Fruit fly (Drosophila melanogaster): ENCODE data around the gene Es2.

Es2 gene

dm6 chrX:8442161-8442560 lies 19.1 kb upstream of the Es2 start, which contains the start of gene CG12123 (continued):
- TF ChIP-seq gcm2 (GFP tag; optimal IDR thresholded peaks at IDR 0.05) (no peak), MESR4 (GFP tag; optimal IDR thresholded peaks at IDR 0.05) (peak; percentile 7), CG8924 (tag; optimal IDR thresholded peaks at IDR 0.05) (peak; percentile 55), repo (GFP tag; optimal IDR thresholded peaks at IDR 0.05) (no peak), CG9797 (GFP tag; optimal IDR thresholded peaks at IDR 0.05) (peak; percentile 25), br (optimal IDR thresholded peaks at IDR 0.05) (no peak), hkb (optimal IDR thresholded peaks at IDR 0.05) (peak; percentile 21), hkb (GFP tag; IDR thresholded peaks at IDR 0.05) (no peak), gfzf (GFP tag; optimal IDR thresholded peaks at IDR 0.05) (peak; percentile 76), row (GFP tag; IDR thresholded peaks at IDR 0.05) (0 out of 3 replicates have a peak, but pooled peaks have one; percentile 19), CG1603 (tag; optimal IDR thresholded peaks at IDR 0.05) (peak; percentile 7), pzg (GFP tag; optimal IDR thresholded peaks at IDR 0.05) (peak; percentile 72), Dp (GFP tag; optimal IDR thresholded peaks at IDR 0.05) (peak; percentile 82), H2.0 (GFP tag; IDR thresholded peaks at IDR 0.05) (no peak)

DNA sequence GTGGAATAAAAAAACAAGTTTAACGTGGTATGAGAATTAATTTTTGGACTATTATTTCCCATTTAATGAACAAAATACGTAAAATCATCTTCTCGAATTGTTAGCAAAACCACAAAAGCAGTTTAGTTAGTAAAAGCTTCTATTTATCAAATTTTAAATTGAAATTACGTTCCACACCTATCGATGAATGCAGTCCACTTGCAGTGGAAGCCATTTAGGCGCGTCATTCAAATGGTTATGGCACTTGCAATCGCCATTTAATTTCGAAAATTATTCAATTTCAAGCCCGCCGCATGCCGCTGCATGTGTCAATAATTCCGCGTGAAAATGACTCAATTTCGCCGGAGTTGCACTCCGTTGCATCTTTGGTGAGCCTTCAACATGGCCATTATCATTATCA lies 18.4 kb upstream of the Es2 start:
- TF ChIP-seq Dp (GFP tag; optimal IDR thresholded peaks at IDR 0.05), result peak; percentile 70
- TF ChIP-seq vfl (GFP tag; optimal IDR thresholded peaks at IDR 0.05), result no peak
- peak; percentile 86 for TF ChIP-seq E2f2 (GFP tag; IDR thresholded peaks at IDR 0.05)
- TF ChIP-seq HmgZ (tag; optimal IDR thresholded peaks at IDR 0.05), result no peak
- peak; percentile 14 for TF ChIP-seq phol (tag; optimal IDR thresholded peaks at IDR 0.05)
- TF ChIP-seq YL-1 (GFP tag; optimal IDR thresholded peaks at IDR 0.05), result no peak
- TF ChIP-seq Dll (GFP tag; IDR thresholded peaks at IDR 0.05; ENCODE audit: partially characterized antibody), result 0 out of 4 replicates have a peak, but pooled peaks have one; percentile 37
- TF ChIP-seq CG9215 (GFP tag; IDR thresholded peaks at IDR 0.05), result no peak
- TF ChIP-seq Dref (GFP tag; IDR thresholded peaks at IDR 0.05), result peak; percentile 39; the same call in 1 of the 2 replicates
- TF ChIP-seq BEAF-32 (GFP tag; optimal IDR thresholded peaks at IDR 0.05), result peak; percentile 8
- no peak for TF ChIP-seq ems (GFP tag; optimal IDR thresholded peaks at IDR 0.05)

- no peak for TF ChIP-seq Gug (GFP tag; IDR thresholded peaks at IDR 0.05)
- no peak for TF ChIP-seq CG34376 (GFP tag; optimal IDR thresholded peaks at IDR 0.05)
- TF ChIP-seq cwo (GFP tag; optimal IDR thresholded peaks at IDR 0.05), result no peak
- TF ChIP-seq Dip2 (GFP tag; IDR thresholded peaks at IDR 0.05), result no peak
- TF ChIP-seq sima (GFP tag; optimal IDR thresholded peaks at IDR 0.05), result no peak
- TF ChIP-seq Doc2 (GFP tag; IDR thresholded peaks at IDR 0.05), result no peak
- peak; percentile 63 for TF ChIP-seq fd102C (GFP tag; optimal IDR thresholded peaks at IDR 0.05)
- TF ChIP-seq CG12104 (GFP tag; optimal IDR thresholded peaks at IDR 0.05), result no peak
- TF ChIP-seq sug (tag; optimal IDR thresholded peaks at IDR 0.05), result no peak
- no peak for TF ChIP-seq lov (optimal IDR thresholded peaks at IDR 0.05)
- no peak for TF ChIP-seq lov (GFP tag; IDR thresholded peaks at IDR 0.05)
- TF ChIP-seq sd (tag; optimal IDR thresholded peaks at IDR 0.05), result no peak
- TF ChIP-seq CG11695 (GFP tag; IDR thresholded peaks at IDR 0.05), result no peak
- no peak for TF ChIP-seq Eip74EF (GFP tag; optimal IDR thresholded peaks at IDR 0.05)
- no peak for TF ChIP-seq Nf-YC (tag; optimal IDR thresholded peaks at IDR 0.05)
- no peak for TF ChIP-seq mam (GFP tag; optimal IDR thresholded peaks at IDR 0.05)
- TF ChIP-seq Hr3 (GFP tag; optimal IDR thresholded peaks at IDR 0.05), result no peak
- TF ChIP-seq inv (GFP tag; IDR thresholded peaks at IDR 0.05; ENCODE audit: partially characterized antibody), result no peak
- TF ChIP-seq CG1233 (GFP tag; optimal IDR thresholded peaks at IDR 0.05), result no peak
- no peak for TF ChIP-seq Atf-2 (GFP tag; optimal IDR thresholded peaks at IDR 0.05)
- no peak for TF ChIP-seq Sry-δ (GFP tag; optimal IDR thresholded peaks at IDR 0.05)
- peak; percentile 25 for TF ChIP-seq CG30431 (GFP tag; optimal IDR thresholded peaks at IDR 0.05)
- TF ChIP-seq CG4404 (GFP tag; IDR thresholded peaks at IDR 0.05), result peak; percentile 71
- TF ChIP-seq CG14050 (GFP tag; IDR thresholded peaks at IDR 0.05), result no peak
- TF ChIP-seq chinmo (GFP tag; IDR thresholded peaks at IDR 0.05; ENCODE audit: partially characterized antibody), result no peak
- no peak for TF ChIP-seq D19A (tag; optimal IDR thresholded peaks at IDR 0.05)
- no peak for TF ChIP-seq CG10462 (GFP tag; optimal IDR thresholded peaks at IDR 0.05)
Measured at dm6 chrX:8444279-8444678, 17.0 kb upstream of the Es2 start.
